Fruit fly (Drosophila melanogaster) Kc167 (cell line): Measurements from ENCODE around the gene Or88a.

Experiments used
- Myc ChIP-seq: fragments of >200 bp; optimal IDR thresholded peaks from 2 replicates; lab custom pipeline; 2017; ENCODE audit warnings: missing external identifiers
- Sin3A ChIP-seq: fragments of >200 bp; optimal IDR thresholded peaks from 2 replicates; lab custom pipeline; 2018; ENCODE audit warnings: missing external identifiers
- h ChIP-seq: fragments of >200 bp; optimal IDR thresholded peaks from 3 replicates; lab custom pipeline; 2018; ENCODE audit warnings: missing external identifiers
- insv ChIP-seq: fragments of >200 bp; optimal IDR thresholded peaks from 3 replicates; lab custom pipeline; 2018; ENCODE audit warnings: missing external identifiers
- psq ChIP-seq: fragments of >200 bp; optimal IDR thresholded peaks from 2 replicates; lab custom pipeline; 2017; ENCODE audit warnings: missing external identifiers
- ttk ChIP-seq: sonication (Bioruptor generic); optimal IDR thresholded peaks from 2 replicates; lab custom pipeline; 2017; ENCODE audit warnings: missing external identifiers

dm6 chr3R:14067904-14068636, 41.2 kb upstream of the Or88a start:
- TF ChIP-seq h (lab: Kevin White, UChicago) (no peak), Myc (no peak), ttk (lab: Kevin White, UChicago) (no peak), psq (lab: Kevin White, UChicago) (no peak), Sin3A (lab: Kevin White, UChicago) (no peak), insv (lab: Kevin White, UChicago) (no peak)
